Worm (Caenorhabditis elegans): ENCODE measurements around the gene fbxa-24.
A peak's percentile ranks its signal among the peaks of the same experiment; 100 is the strongest.

The fbxa-24 gene

DNA sequence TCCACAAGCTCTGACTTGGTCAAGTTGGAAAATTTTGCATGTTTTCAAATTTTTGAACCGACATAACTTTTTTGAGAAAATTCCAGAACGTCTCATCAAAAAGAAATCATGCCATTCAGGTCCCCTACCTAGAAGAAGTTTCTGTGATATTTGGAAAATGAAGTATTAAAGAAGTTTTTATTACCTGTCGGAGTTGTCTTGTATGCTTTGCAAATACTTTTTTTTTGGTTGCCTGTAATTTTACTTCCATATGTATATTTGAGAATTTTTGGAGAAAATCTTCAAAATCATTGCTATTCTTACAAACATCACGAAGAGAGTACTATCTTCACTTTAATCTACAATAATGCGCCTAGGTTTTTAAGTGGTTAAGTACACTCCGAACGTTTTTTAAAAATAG is 34.3 kb downstream of the fbxa-24 start, which contains the start of gene nhr-72:
TSS of gene nhr-72 (minus strand) at position 101 of the 400 bp plus-strand sequence.
- TF ChIP-seq ceh-90 (tag; optimal IDR thresholded peaks at IDR 0.05): no peak
- TF ChIP-seq xbp-1 (tag; optimal IDR thresholded peaks at IDR 0.05): no peak
- no peak for TF ChIP-seq nhr-237 (tag; optimal IDR thresholded peaks at IDR 0.05)
- no peak for TF ChIP-seq pag-3 (tag; optimal IDR thresholded peaks at IDR 0.05; ENCODE audit: borderline replicate concordance, insufficient read depth)
- TF ChIP-seq nhr-28 (tag; optimal IDR thresholded peaks at IDR 0.05): no peak
- no peak for TF ChIP-seq sox-4 (tag; optimal IDR thresholded peaks at IDR 0.05)

DNA sequence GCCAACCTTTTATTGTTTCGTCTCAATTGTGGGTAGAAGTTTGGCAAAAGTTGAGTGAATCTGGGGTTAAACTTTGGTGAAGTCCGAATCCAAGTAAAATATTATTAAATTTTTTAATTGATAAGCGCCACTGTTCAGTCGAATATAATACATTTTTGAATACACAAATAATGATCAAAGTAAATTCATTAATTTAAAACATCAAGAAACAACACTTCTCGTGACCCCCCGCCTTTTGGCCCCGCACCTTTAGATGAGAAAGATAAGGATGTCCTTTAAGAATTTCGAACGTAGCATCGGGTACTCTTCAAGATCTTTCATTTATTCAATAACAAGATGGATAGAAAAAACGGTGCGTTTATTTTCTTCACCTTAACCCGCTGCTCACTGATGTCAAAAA is 36.3 kb downstream of the fbxa-24 start, which contains the start of gene nhr-257:
TSS of gene nhr-257 (plus strand) at position 301 of the 400 bp plus-strand sequence.
- no peak for TF ChIP-seq irx-1 (tag; optimal IDR thresholded peaks at IDR 0.05)
- peak; percentile 49 for TF ChIP-seq nhr-85 (tag)
- TF ChIP-seq lir-3 (tag; optimal IDR thresholded peaks at IDR 0.05; ENCODE audit: poor library complexity): no peak

DNA sequence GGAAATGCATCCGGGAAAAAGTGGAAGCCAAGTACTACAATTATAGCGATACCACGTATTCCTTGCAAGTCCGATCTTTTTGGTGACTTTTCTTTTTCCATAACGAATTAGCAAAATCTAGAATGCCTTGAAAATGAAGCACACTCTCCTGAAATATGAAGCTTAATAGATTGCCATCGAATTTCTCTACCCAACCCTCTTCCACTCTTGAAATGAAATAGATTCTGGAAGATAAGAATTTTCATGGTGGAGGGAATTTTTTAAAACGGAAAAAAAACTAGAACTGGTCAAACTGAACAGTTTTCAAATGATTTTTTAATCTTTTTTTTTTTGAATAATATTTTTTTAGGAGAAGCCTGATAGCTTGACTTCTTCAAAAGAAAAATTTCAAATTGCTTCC is 44.5 kb downstream of the fbxa-24 start, which contains the start of gene oac-11:
TSS of gene oac-11 (minus strand) at position 101 of the 400 bp plus-strand sequence.
- TF ChIP-seq efl-1 (optimal IDR thresholded peaks at IDR 0.05): no peak
- peak in 1 of 2 experiments; percentile 61 for TF ChIP-seq efl-1 (GFP tag; optimal IDR thresholded peaks at IDR 0.05 in 1 of 2)
- no peak for TF ChIP-seq aha-1 (tag; optimal IDR thresholded peaks at IDR 0.05)
- TF ChIP-seq mdl-1 (tag; optimal IDR thresholded peaks at IDR 0.05): no peak

DNA sequence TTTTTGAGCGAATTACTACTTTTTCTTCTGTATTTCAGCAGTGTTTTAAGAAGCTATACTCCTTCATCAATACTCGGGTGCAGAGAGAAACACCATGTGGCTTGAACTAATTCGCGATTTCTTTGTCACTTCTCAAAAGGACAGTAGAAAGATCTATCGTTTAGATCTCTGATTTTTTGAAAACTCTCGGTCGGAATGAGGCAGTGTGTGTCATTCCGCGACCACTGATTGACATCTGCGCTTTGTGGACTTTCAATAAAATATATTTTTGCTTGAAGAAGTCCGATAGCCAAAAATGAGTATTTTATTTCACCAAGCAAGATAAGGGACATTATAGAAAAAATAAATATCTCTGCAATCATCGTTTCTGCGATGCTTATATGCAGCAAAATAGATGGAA is 45.7 kb downstream of the fbxa-24 start:
- TF ChIP-seq sox-4 (tag; optimal IDR thresholded peaks at IDR 0.05) (no peak), C16A3.4 (tag; optimal IDR thresholded peaks at IDR 0.05) (no peak)

DNA sequence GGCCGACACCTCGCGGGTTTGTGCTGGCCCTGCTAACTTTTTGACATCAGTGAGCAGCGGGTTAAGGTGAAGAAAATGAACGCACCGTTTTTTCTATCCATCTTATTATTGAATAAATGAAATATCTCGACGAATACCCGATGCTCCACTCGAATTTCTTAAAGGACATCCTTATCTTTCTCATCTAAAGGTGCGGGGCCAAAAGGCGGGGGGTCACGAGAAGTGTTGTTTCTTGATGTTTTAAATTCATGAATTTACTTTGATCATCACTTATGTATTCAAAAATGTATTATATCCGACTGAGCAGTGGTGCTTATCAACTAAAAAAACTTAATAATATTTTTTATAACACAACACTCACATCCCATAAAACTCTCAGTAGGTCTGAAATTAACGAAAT is 48.3 kb downstream of the fbxa-24 start, which contains the start of gene nhr-261:
TSS of gene nhr-261 (minus strand) at position 101 of the 400 bp plus-strand sequence.
- TF ChIP-seq hpl-2 (GFP tag; optimal IDR thresholded peaks at IDR 0.05): no peak
- TF ChIP-seq blmp-1 (tag; optimal IDR thresholded peaks at IDR 0.05): no peak
- TF ChIP-seq nhr-19 (GFP tag; conservative IDR thresholded peaks at IDR 0.05): no peak
- TF ChIP-seq nhr-84 (tag; optimal IDR thresholded peaks at IDR 0.05): no peak
- no peak for TF ChIP-seq egl-13 (tag; optimal IDR thresholded peaks at IDR 0.05)
- TF ChIP-seq isw-1 (GFP tag; IDR thresholded peaks at IDR 0.05): no peak
- no peak for TF ChIP-seq nhr-71 (tag; optimal IDR thresholded peaks at IDR 0.05)
- no peak for TF ChIP-seq dpl-1 (GFP tag; optimal IDR thresholded peaks at IDR 0.05)
